Fruit fly (Drosophila melanogaster) whole organism: Measurements from ENCODE around the gene AlaRS.

Source experiments
- CG8478 ChIP-seq: fragments of >200 bp; optimal IDR thresholded peaks from 2 replicates; lab custom pipeline; 2018; ENCODE audit warnings: inconsistent platforms
- Dll ChIP-seq: fragments of >200 bp; optimal IDR thresholded peaks from 2 replicates; lab custom pipeline; 2017
- EcR ChIP-seq, 2 experiments: fragments of >200 bp; optimal IDR thresholded peaks; 2 replicates each; lab custom pipeline; 2017; ENCODE audit warnings: missing biosample characterization in 2 of 2, missing genetic modification characterization in 2 of 2, missing genetic modification reagents in 2 of 2
- pan ChIP-seq: fragments of >200 bp; optimal IDR thresholded peaks from 2 replicates; lab custom pipeline; 2017
- psq ChIP-seq: fragments of >200 bp; optimal IDR thresholded peaks from 2 replicates; lab custom pipeline; 2017
- usp ChIP-seq: fragments of >200 bp; optimal IDR thresholded peaks from 2 replicates; lab custom pipeline; 2017; ENCODE audit warnings: missing biosample characterization, missing genetic modification characterization, mixed read lengths

Gene AlaRS

dm6 chr2L:8395996-8396699 lies 14.6 kb upstream of the AlaRS start, which contains the start of the genes Peritrophin-15a and CG13385:
Peritrophin-15a (minus strand) TSS chr2L:8396096.
CG13385 (plus strand) TSS chr2L:8396649.
- no peak for TF ChIP-seq CG8478
- TF ChIP-seq psq (lab: Kevin White, UChicago): no peak
- TF ChIP-seq EcR (GFP tag; optimal IDR thresholded peaks at IDR 0.05; lab: Kevin White, UChicago): no peak
- TF ChIP-seq usp (GFP tag; lab: Kevin White, UChicago): no peak
- TF ChIP-seq pan (lab: Kevin White, UChicago): no peak
- no peak for TF ChIP-seq Dll (lab: Kevin White, UChicago)

dm6 chr2L:8394840-8395239 lies 13.3 kb upstream of the AlaRS start, which contains the start of gene Peritrophin-15b:
Peritrophin-15b (minus strand) TSS chr2L:8394940.
- TF ChIP-seq Dll (lab: Kevin White, UChicago) (no peak), pan (lab: Kevin White, UChicago) (no peak), psq (lab: Kevin White, UChicago) (no peak), CG8478 (no peak), EcR (GFP tag; optimal IDR thresholded peaks at IDR 0.05; lab: Kevin White, UChicago) (no peak), usp (GFP tag; lab: Kevin White, UChicago) (no peak)

- TF ChIP-seq psq (lab: Kevin White, UChicago): no peak
- no peak for TF ChIP-seq pan (lab: Kevin White, UChicago)
- no peak for TF ChIP-seq usp (GFP tag; lab: Kevin White, UChicago)
- no peak for TF ChIP-seq Dll (lab: Kevin White, UChicago)
- TF ChIP-seq EcR (GFP tag; optimal IDR thresholded peaks at IDR 0.05; lab: Kevin White, UChicago): no peak
- no peak for TF ChIP-seq CG8478
Measured at dm6 chr2L:8394180-8394579, 12.6 kb upstream of the AlaRS start, which contains the start of gene lectin-29Ca. lectin-29Ca (minus strand) TSS chr2L:8394280.

DNA sequence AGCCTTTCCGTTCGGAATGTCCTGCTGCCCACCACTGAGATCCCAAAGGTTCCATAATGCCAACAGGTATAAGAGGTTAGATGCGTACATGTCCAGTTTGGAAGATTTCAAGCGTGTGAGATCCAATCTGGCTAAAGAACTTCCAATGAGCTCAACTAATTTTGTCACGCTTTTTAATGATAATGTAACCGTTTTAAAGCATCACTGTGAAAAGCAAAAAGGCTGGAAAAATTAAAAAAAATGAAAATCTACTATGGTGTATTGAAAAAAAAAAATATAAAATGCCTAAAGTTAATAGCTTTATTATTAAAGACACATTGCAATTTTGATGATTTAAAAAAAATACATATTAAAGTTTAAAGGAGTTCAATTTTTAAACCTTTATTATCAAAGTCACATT lies 11.6 kb upstream of the AlaRS start, which contains the start of gene Acp29AB:
TSS of gene Acp29AB (minus strand) at position 101 of the 400 bp plus-strand sequence.
- no peak for TF ChIP-seq pan (lab: Kevin White, UChicago)
- no peak for TF ChIP-seq usp (GFP tag; lab: Kevin White, UChicago)
- no peak for TF ChIP-seq Dll (lab: Kevin White, UChicago)
- no peak for TF ChIP-seq EcR (GFP tag; optimal IDR thresholded peaks at IDR 0.05; lab: Kevin White, UChicago)
- no peak for TF ChIP-seq CG8478
- TF ChIP-seq psq (lab: Kevin White, UChicago): no peak

DNA sequence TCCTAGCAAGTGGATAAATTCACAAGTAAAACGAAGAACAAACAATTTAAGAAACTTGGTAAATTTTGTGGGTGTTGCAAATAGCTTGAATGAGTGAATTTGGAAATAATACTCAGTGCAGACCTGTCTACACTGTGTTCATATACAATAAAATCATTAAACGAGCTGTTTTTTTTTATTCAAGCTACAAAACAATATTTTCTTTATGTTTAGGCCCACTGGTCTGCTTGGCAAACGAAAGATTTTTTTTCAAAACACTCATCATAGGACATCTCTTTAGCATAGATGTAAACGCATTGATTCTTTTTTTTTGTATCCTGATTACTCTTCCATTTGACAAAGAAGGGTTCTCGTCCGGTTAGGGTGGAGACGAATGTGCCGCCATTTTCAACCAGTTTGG lies 10.7 kb upstream of the AlaRS start, which contains the start of gene CG42820:
TSS of gene CG42820 (minus strand) at position 101 of the 400 bp plus-strand sequence.
- TF ChIP-seq psq (lab: Kevin White, UChicago): no peak
- no peak for TF ChIP-seq Dll (lab: Kevin White, UChicago)
- no peak for TF ChIP-seq pan (lab: Kevin White, UChicago)
- no peak for TF ChIP-seq EcR (GFP tag; optimal IDR thresholded peaks at IDR 0.05; lab: Kevin White, UChicago)

DNA sequence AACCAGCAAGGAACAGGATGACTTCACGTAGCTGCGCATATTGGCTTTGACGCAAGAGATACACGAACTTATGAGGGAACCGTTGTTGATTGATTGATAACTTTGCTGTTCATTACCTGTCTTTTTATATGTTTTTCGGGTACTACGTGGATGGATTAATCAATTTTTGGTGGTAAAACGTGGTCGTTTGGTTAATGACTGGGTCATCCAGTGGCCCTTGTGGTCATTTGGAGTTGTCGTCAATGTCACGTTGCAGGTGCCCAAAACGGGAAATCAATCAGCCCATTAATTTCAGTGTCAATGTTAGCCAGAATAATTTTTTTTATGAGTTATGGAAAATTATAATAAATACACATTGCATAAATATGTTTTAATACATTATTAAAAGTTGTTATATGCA lies 7.7 kb upstream of the AlaRS start, which contains the start of gene CG42819:
TSS of gene CG42819 (minus strand) at position 101 of the 400 bp plus-strand sequence.
- TF ChIP-seq EcR (GFP tag; optimal IDR thresholded peaks at IDR 0.05; lab: Kevin White, UChicago) (no peak), pan (lab: Kevin White, UChicago) (no peak), CG8478 (no peak), usp (GFP tag; lab: Kevin White, UChicago) (no peak), Dll (lab: Kevin White, UChicago) (no peak), psq (lab: Kevin White, UChicago) (no peak)

DNA sequence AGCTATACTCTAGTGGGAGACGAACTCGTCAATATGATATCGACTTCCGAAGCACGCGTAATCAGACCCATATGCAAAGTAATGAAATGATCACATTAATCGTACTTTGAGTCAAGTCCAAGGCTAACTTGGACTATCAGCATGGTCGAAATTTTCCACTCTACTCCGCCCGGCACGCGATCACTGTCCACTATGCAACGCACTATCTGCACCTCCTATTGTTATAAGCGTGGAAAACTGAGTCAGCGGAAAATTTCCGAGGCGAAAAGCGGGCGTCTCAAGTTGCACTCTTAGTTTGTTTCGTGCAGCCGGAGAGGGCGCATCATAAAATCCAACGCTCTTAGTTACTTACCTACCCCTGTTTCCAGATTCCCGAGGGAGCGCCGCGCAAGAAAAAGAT lies 4.3 kb upstream of the AlaRS start:
- TF ChIP-seq pan (lab: Kevin White, UChicago) (no peak), usp (GFP tag; lab: Kevin White, UChicago) (no peak)

DNA sequence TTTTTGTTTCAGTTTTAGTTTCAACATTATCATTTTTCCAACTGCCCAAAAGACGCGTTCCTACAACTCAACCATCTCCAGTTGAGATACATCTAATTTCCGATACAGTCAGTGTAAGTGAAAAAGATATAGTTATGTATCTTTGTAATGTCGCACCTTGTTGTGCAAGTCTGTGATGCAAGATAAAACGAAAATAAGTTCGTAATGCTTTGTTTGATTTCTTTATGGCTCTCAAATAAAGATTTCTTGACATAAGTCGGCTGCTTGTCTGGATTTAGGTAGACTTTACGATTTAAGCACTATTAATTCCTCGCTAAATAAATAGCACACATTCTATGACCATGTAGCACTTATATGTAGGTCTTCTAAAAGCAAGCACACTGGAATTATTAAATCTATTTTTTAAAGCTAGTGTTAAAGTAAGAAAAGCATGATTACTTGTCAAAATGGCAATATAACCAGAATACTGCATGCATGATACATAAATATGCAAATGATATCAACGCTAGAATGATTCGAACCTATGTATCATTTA lies 3.5 kb upstream of the AlaRS start:
- TF ChIP-seq usp (GFP tag; lab: Kevin White, UChicago) (no peak), CG8478 (no peak), Dll (lab: Kevin White, UChicago) (no peak), psq (lab: Kevin White, UChicago) (no peak), pan (lab: Kevin White, UChicago) (no peak), EcR (GFP tag; optimal IDR thresholded peaks at IDR 0.05; lab: Kevin White, UChicago) (no peak)

dm6 chr2L:8384108-8384601 lies 2.6 kb upstream of the AlaRS start, which contains the start of the genes Dad1 and CG13384:
Dad1 (minus strand) TSS chr2L:8384137.
CG13384 (plus strand) TSS chr2L:8384455.
- TF ChIP-seq EcR (GFP tag; optimal IDR thresholded peaks at IDR 0.05; lab: Kevin White, UChicago) (no peak), pan (lab: Kevin White, UChicago) (no peak), psq (lab: Kevin White, UChicago) (no peak), Dll (lab: Kevin White, UChicago) (no peak), usp (GFP tag; lab: Kevin White, UChicago) (no peak), CG8478 (no peak)

DNA sequence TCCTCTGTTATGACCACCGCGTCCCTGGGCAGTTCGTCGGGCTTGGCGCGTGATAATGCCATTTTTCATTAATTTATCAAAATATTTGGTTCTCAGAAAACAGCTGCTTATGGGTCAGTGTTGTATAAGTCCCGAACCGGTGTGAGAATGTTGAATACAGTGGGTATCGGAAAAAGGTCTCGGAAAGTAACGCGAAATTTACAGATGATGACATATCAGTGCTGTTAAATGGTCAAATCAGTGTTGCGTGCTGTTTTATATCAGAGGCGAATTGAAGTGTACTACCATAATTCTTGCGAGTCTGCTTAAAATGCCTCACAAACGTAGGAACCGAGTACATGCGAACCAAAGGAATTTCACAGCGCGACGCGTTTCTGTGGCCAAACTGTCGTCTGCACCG lies 1.1 kb upstream of the AlaRS start, which contains the start of the genes CG13392 and Rcd4:
TSS of gene CG13392 (minus strand) at position 162 of the 400 bp plus-strand sequence.
TSS of gene Rcd4 (plus strand) at position 216 of the 400 bp plus-strand sequence.
- TF ChIP-seq Dll (lab: Kevin White, UChicago) (no peak), pan (lab: Kevin White, UChicago) (no peak), usp (GFP tag; lab: Kevin White, UChicago) (no peak), EcR (GFP tag; optimal IDR thresholded peaks at IDR 0.05; lab: Kevin White, UChicago) (no peak), CG8478 (no peak), psq (lab: Kevin White, UChicago) (no peak)

DNA sequence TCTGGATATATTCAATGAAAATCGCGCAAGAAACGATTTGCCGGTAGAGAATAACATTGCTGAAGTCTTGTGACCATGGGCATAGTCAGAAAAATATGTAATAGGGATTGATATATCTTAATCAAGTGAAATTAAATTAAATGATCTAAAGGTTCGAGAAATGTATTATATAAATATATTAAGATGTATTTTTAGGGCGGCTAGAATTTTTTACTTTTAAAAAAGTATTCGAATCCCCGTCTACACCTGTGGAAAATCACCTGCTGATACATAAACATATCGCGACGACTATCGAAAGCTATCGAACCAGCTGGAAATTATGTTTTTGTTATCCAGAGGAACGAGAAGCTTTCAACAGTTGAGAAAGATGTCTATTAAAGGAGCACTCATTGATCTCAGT lies 4.8 kb downstream of the AlaRS start, which contains the start of the genes CG13390 and CG17294:
TSS of gene CG13390 (minus strand) at position 81 of the 400 bp plus-strand sequence.
TSS of gene CG17294 (plus strand) at position 319 of the 400 bp plus-strand sequence.
- TF ChIP-seq EcR (GFP tag; optimal IDR thresholded peaks at IDR 0.05; lab: Kevin White, UChicago): no peak
- no peak for TF ChIP-seq psq (lab: Kevin White, UChicago)
- TF ChIP-seq Dll (lab: Kevin White, UChicago): no peak
- no peak for TF ChIP-seq CG8478
- TF ChIP-seq pan (lab: Kevin White, UChicago): no peak
- TF ChIP-seq usp (GFP tag; lab: Kevin White, UChicago): no peak
